Worm (Caenorhabditis elegans): Measurements from ENCODE around the gene R10E4.9.

DNA sequence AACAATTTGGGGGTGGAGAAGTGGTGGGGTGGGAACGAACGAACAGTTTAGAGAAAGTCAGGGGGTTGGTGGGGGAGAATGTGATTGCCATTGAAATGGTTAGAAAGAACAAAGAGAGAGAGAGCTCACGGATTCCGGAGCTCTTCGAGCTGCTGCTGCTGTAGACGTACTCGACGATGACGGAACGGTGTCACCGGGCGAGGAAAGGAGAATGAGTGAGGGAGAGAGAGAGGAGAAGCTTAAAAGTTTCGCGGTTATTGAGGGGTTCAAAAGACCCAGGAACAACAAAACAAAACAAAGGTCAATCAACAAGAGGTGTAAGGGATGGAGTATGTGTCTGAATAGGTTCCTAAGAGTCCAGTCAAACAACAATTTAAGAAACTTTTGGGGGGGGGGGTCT is 25.9 kb downstream of the R10E4.9 start:
- TF ChIP-seq him-1 (tag; optimal IDR thresholded peaks at IDR 0.05): no peak
- TF ChIP-seq dao-5 (tag; optimal IDR thresholded peaks at IDR 0.05): no peak
